Fruit fly (Drosophila melanogaster): Measurements from ENCODE around the gene Glt.

DNA sequence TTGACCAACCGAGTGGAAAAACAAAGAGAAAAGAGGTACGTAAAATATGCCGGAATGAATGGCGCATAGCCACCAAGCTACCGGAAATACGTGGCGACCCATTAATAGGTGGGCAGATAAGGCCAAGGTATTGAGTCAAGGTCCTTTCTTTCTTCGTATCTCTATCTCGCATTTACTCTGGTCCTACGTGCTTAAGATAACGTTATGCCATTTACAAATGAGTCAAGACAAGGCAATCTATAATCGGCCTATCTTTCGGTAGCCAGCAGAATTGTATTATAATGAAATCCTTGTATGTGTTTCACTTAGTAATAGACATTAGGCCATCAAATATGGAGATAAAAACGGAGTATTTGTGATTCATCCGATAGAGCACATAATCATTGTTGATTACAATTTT, 43.9 kb downstream of the Glt start:
- TF ChIP-seq CG7101 (tag; optimal IDR thresholded peaks at IDR 0.05) (no peak), CG14711 (tag; optimal IDR thresholded peaks at IDR 0.05) (no peak), toe (GFP tag; optimal IDR thresholded peaks at IDR 0.05) (no peak), tj (GFP tag; optimal IDR thresholded peaks at IDR 0.05) (no peak), CG7045 (GFP tag; optimal IDR thresholded peaks at IDR 0.05) (no peak), CG5204 (GFP tag; optimal IDR thresholded peaks at IDR 0.05) (no peak), cic (GFP tag; optimal IDR thresholded peaks at IDR 0.05) (no peak), kay (GFP tag; ENCODE audit: borderline replicate concordance) (no peak), Hr96 (GFP tag; optimal IDR thresholded peaks at IDR 0.05) (no peak), CG33017 (tag; optimal IDR thresholded peaks at IDR 0.05) (no peak), Crg-1 (GFP tag; optimal IDR thresholded peaks at IDR 0.05) (no peak), ovo (GFP tag; optimal IDR thresholded peaks at IDR 0.05) (no peak)
